Worm (Caenorhabditis elegans): Measurements from ENCODE around the gene C02F5.14.
A peak's percentile ranks its signal among the peaks of the same experiment; 100 is the strongest.

C02F5.14 gene

DNA sequence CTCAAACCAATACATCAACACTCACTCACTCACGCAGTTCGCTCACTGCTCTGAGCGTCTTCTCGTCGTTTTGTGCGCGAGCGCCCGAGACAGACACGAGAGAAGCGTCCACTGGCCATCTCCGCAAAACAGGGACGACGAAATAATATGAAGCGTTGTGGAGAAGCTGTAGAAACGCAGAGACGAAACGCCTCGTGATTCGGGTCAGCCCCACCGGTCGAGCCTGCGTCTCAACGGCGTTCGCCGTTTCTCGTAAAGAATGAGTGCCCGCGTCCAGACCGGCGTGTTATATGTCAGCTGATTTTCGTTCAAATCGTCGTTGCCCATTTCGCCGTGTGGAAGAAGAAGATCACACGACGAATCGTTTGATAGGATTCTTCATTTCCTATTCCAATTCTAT is 7.8 kb downstream of the C02F5.14 start, which contains the start of gene fbxl-1 (continued):
- peak; percentile 28 for TF ChIP-seq aly-2 (tag; optimal IDR thresholded peaks at IDR 0.05)
- peak; percentile 6 for TF ChIP-seq duxl-1 (tag; optimal IDR thresholded peaks at IDR 0.05; ENCODE audit: poor library complexity)
- TF ChIP-seq ztf-7 (tag; optimal IDR thresholded peaks at IDR 0.05) = peak; percentile 30
- TF ChIP-seq zfp-3 (GFP tag; conservative IDR thresholded peaks at IDR 0.05) = 0 out of 2 replicates have a peak, but pooled peaks have one; percentile 11
- no peak for TF ChIP-seq snpc-4 (tag; optimal IDR thresholded peaks at IDR 0.05)
- no peak for TF ChIP-seq F49E8.2 (tag; optimal IDR thresholded peaks at IDR 0.05; ENCODE audit: borderline replicate concordance)
- no peak for TF ChIP-seq daf-19 (GFP tag; conservative IDR thresholded peaks at IDR 0.05)
- peak; percentile 76 for TF ChIP-seq nhr-6 (tag; optimal IDR thresholded peaks at IDR 0.05)
- 0 out of 2 replicates have a peak, but pooled peaks have one; percentile 35 for TF ChIP-seq lin-1 (GFP tag; IDR thresholded peaks at IDR 0.05)
- TF ChIP-seq lim-7 (GFP tag; IDR thresholded peaks at IDR 0.05) = no peak
- TF ChIP-seq unc-39 (tag; optimal IDR thresholded peaks at IDR 0.05) = no peak
- TF ChIP-seq lin-15B (tag; optimal IDR thresholded peaks at IDR 0.05) = no peak
- peak; percentile 12 for TF ChIP-seq lin-39 (tag; optimal IDR thresholded peaks at IDR 0.05)
- TF ChIP-seq Y75B8A.6 (GFP tag; IDR thresholded peaks at IDR 0.05) = no peak
- TF ChIP-seq madf-9 (GFP tag; conservative IDR thresholded peaks at IDR 0.05) = peak; percentile 57; the same call in 1 of the 2 replicates
- TF ChIP-seq mdt-29 (GFP tag; IDR thresholded peaks at IDR 0.05) = peak; percentile 45; the same call in 1 of the 2 replicates
- no peak for TF ChIP-seq nhr-41 (GFP tag; IDR thresholded peaks at IDR 0.05)
- no peak for TF ChIP-seq ceh-62 (tag; optimal IDR thresholded peaks at IDR 0.05)
- TF ChIP-seq lsy-2 (tag; optimal IDR thresholded peaks at IDR 0.05) = peak; percentile 80 to 82
- TF ChIP-seq tag-97 (GFP tag; IDR thresholded peaks at IDR 0.05) = no peak
- no peak for TF ChIP-seq skn-1 (tag; optimal IDR thresholded peaks at IDR 0.05)
- TF ChIP-seq F37D6.2 (tag; optimal IDR thresholded peaks at IDR 0.05) = peak; percentile 73
- TF ChIP-seq ces-1 (GFP tag; optimal IDR thresholded peaks at IDR 0.05) = no peak
- TF ChIP-seq ZK337.2 (GFP tag; IDR thresholded peaks at IDR 0.05) = no peak
- no peak for TF ChIP-seq daf-12 (tag; optimal IDR thresholded peaks at IDR 0.05)
- TF ChIP-seq pqm-1 (tag; optimal IDR thresholded peaks at IDR 0.05) = peak; percentile 15
- TF ChIP-seq nhr-25 (tag; optimal IDR thresholded peaks at IDR 0.05; ENCODE audit: borderline replicate concordance, insufficient read depth) = no peak
- peak; percentile 86 for TF ChIP-seq dmd-6 (GFP tag; IDR thresholded peaks at IDR 0.05)
- TF ChIP-seq ama-1 (optimal IDR thresholded peaks at IDR 0.05) = no peak
- TF ChIP-seq nhr-10 (tag; optimal IDR thresholded peaks at IDR 0.05) = no peak
- TF ChIP-seq unc-62 (GFP tag; optimal IDR thresholded peaks at IDR 0.05 in 1 of 2) = peak in 1 of 2 experiments; percentile 99
- no peak for TF ChIP-seq unc-62 (tag; optimal IDR thresholded peaks at IDR 0.05)
- TF ChIP-seq snpc-1.2 (GFP tag; IDR thresholded peaks at IDR 0.05) = no peak
- TF ChIP-seq ceh-28 (tag; optimal IDR thresholded peaks at IDR 0.05) = no peak
- TF ChIP-seq dve-1 (tag; optimal IDR thresholded peaks at IDR 0.05; ENCODE audit: insufficient read depth) = peak; percentile 73
- peak; percentile 23 for TF ChIP-seq jun-1 (tag; optimal IDR thresholded peaks at IDR 0.05)
- peak; percentile 41; the same call in 1 of the 2 replicates for TF ChIP-seq nhr-42 (GFP tag; IDR thresholded peaks at IDR 0.05)
- TF ChIP-seq ceh-20 (GFP tag; IDR thresholded peaks at IDR 0.05) = peak; percentile 80
- TF ChIP-seq mxl-3 (GFP tag; optimal IDR thresholded peaks at IDR 0.05) = peak; percentile 86
- peak; percentile 89 for TF ChIP-seq set-16 (GFP tag; IDR thresholded peaks at IDR 0.05)
- peak in 1 of 2 experiments; percentile 39 for TF ChIP-seq ZK546.5 (tag; optimal IDR thresholded peaks at IDR 0.05)
- TF ChIP-seq nhr-102 (tag; optimal IDR thresholded peaks at IDR 0.05) = no peak
- TF ChIP-seq F26F4.8 (GFP tag; conservative IDR thresholded peaks at IDR 0.05) = no peak
- no peak for TF ChIP-seq Y48G9A.11 (GFP tag; IDR thresholded peaks at IDR 0.05)
- TF ChIP-seq sdz-12 (GFP tag; optimal IDR thresholded peaks at IDR 0.05) = no peak
- TF ChIP-seq daf-16 (GFP tag; optimal IDR thresholded peaks at IDR 0.05) = no peak
- TF ChIP-seq daf-16 (tag; optimal IDR thresholded peaks at IDR 0.05) = peak; percentile 64
- peak; percentile 99 for TF ChIP-seq hlh-30 (tag; optimal IDR thresholded peaks at IDR 0.05; ENCODE audit: insufficient read depth)
- TF ChIP-seq arid-1 (GFP tag; conservative IDR thresholded peaks at IDR 0.05) = peak; percentile 64
- no peak for TF ChIP-seq F10B5.3 (tag; optimal IDR thresholded peaks at IDR 0.05)
- 0 out of 2 replicates have a peak, but pooled peaks have one; percentile 39 for TF ChIP-seq php-3 (GFP tag; IDR thresholded peaks at IDR 0.05)
- TF ChIP-seq dmd-9 (GFP tag; IDR thresholded peaks at IDR 0.05) = no peak
